Fruit fly (Drosophila melanogaster) whole organism, adult: ENCODE data around the gene sgl.

Experiments used
- CG11617 ChIP-seq: fragments of 200-800 bp; sonication (Bioruptor generic); optimal IDR thresholded peaks from 2 replicates; lab custom pipeline; 2017; ENCODE audit warnings: mild to moderate bottlenecking, missing biosample characterization, missing genetic modification reagents, missing genetic modification characterization
- CG12768 ChIP-seq: fragments of 200-800 bp; sonication (Bioruptor generic); optimal IDR thresholded peaks from 2 replicates; lab custom pipeline; 2017; ENCODE audit warnings: missing biosample characterization, missing genetic modification characterization, mild to moderate bottlenecking, moderate library complexity, missing genetic modification reagents
- CG14711 ChIP-seq: fragments of 200-800 bp; sonication (Bioruptor generic); optimal IDR thresholded peaks from 2 replicates; lab custom pipeline; 2018; ENCODE audit warnings: missing biosample characterization, mild to moderate bottlenecking, missing genetic modification characterization, moderate library complexity
- CG1620 ChIP-seq: fragments of 200-800 bp; sonication (Bioruptor generic); optimal IDR thresholded peaks from 2 replicates; lab custom pipeline; 2016; ENCODE audit warnings: missing biosample characterization, missing genetic modification characterization
- CG33017 ChIP-seq: fragments of 200-800 bp; sonication (Bioruptor generic); optimal IDR thresholded peaks from 2 replicates; lab custom pipeline; 2018; ENCODE audit warnings: missing biosample characterization, mild to moderate bottlenecking, missing genetic modification characterization, moderate library complexity
- CG5204 ChIP-seq: fragments of 200-800 bp; sonication (Bioruptor generic); optimal IDR thresholded peaks from 2 replicates; lab custom pipeline; 2016; ENCODE audit warnings: missing biosample characterization, missing genetic modification characterization
- CG7045 ChIP-seq: fragments of 200-800 bp; sonication (Bioruptor generic); optimal IDR thresholded peaks from 2 replicates; lab custom pipeline; 2017; ENCODE audit warnings: missing biosample characterization, mild to moderate bottlenecking, missing genetic modification characterization
- CG7101 ChIP-seq: fragments of 200-800 bp; sonication (Bioruptor generic); optimal IDR thresholded peaks from 2 replicates; lab custom pipeline; 2018; ENCODE audit warnings: missing biosample characterization, mild to moderate bottlenecking, missing genetic modification characterization, moderate library complexity
- Clk ChIP-seq: fragments of 200-800 bp; sonication (Bioruptor generic); optimal IDR thresholded peaks from 2 replicates; lab custom pipeline; 2017; ENCODE audit warnings: missing biosample characterization, missing genetic modification characterization
- Crg-1 ChIP-seq: fragments of 200-800 bp; sonication (Bioruptor generic); optimal IDR thresholded peaks from 2 replicates; lab custom pipeline; 2016; ENCODE audit warnings: missing biosample characterization, missing genetic modification characterization
- Hr96 ChIP-seq: fragments of 200-800 bp; sonication (Bioruptor generic); optimal IDR thresholded peaks from 2 replicates; lab custom pipeline; 2016; ENCODE audit warnings: missing biosample characterization, missing genetic modification characterization
- Mnt ChIP-seq: fragments of 200-800 bp; sonication (Bioruptor generic); optimal IDR thresholded peaks from 2 replicates; lab custom pipeline; 2016; ENCODE audit warnings: missing biosample characterization, mild to moderate bottlenecking, missing genetic modification characterization
- bab1 ChIP-seq: fragments of 200-800 bp; sonication (Bioruptor generic); optimal IDR thresholded peaks from 3 replicates; lab custom pipeline; 2019; ENCODE audit warnings: missing biosample characterization, mild to moderate bottlenecking, missing genetic modification characterization, moderate library complexity
- cic ChIP-seq: fragments of 200-800 bp; sonication (Bioruptor generic); optimal IDR thresholded peaks from 2 replicates; lab custom pipeline; 2017; ENCODE audit warnings: missing biosample characterization, mild to moderate bottlenecking, missing genetic modification characterization, moderate library complexity
- cnc ChIP-seq, 2 experiments: fragments of >200 bp; optimal IDR thresholded peaks; 2 replicates each; lab custom pipeline; 2017
- kay ChIP-seq: fragments of 200-800 bp; sonication (Bioruptor generic); peaks from one replicate; lab custom pipeline; 2016; ENCODE audit warnings: missing biosample characterization, missing genetic modification characterization, borderline replicate concordance
- ovo ChIP-seq: fragments of 200-800 bp; sonication (Bioruptor generic); optimal IDR thresholded peaks from 2 replicates; lab custom pipeline; 2016; ENCODE audit warnings: missing biosample characterization, missing genetic modification characterization
- pad ChIP-seq: fragments of 200-800 bp; sonication (Bioruptor generic); optimal IDR thresholded peaks from 3 replicates; lab custom pipeline; 2017; ENCODE audit warnings: missing biosample characterization, missing genetic modification characterization, mild to moderate bottlenecking, moderate library complexity, missing genetic modification reagents
- tj ChIP-seq: fragments of 200-800 bp; sonication (Bioruptor generic); optimal IDR thresholded peaks from 3 replicates; lab custom pipeline; 2017; ENCODE audit warnings: missing biosample characterization, mild to moderate bottlenecking, missing genetic modification characterization, moderate library complexity
- toe ChIP-seq: fragments of 200-800 bp; sonication (Bioruptor generic); optimal IDR thresholded peaks from 2 replicates; lab custom pipeline; 2016; ENCODE audit warnings: missing biosample characterization, missing genetic modification characterization

The sgl gene

dm6 chr3L:6964488-6965152 lies at the start of gene sgl:
Gene sgl, minus strand, starts transcription at chr3L:6964758.
- TF ChIP-seq CG14711 (tag; lab: Kevin White, UChicago): no peak
- peak; percentile 37 for TF ChIP-seq CG7045 (GFP tag; lab: Kevin White, UChicago)
- TF ChIP-seq CG12768 (GFP tag; lab: Kevin White, UChicago): peak; percentile 74
- TF ChIP-seq Hr96 (GFP tag; lab: Kevin White, UChicago): peak; percentile 15
- peak; percentile 26 for TF ChIP-seq CG1620 (GFP tag; lab: Kevin White, UChicago)
- peak; percentile 98 for TF ChIP-seq Mnt (GFP tag; lab: Kevin White, UChicago)
- peak; percentile 66 for TF ChIP-seq CG33017 (tag; lab: Kevin White, UChicago)
- no peak for TF ChIP-seq Clk
- peak; percentile 5 for TF ChIP-seq Crg-1 (GFP tag; lab: Kevin White, UChicago)
- TF ChIP-seq toe (GFP tag; lab: Kevin White, UChicago): no peak
- peak; percentile 29 for TF ChIP-seq CG7101 (tag; lab: Kevin White, UChicago)
- TF ChIP-seq tj (GFP tag; lab: Kevin White, UChicago): peak; percentile 43
- peak; percentile 87 for TF ChIP-seq cic (GFP tag; lab: Kevin White, UChicago)
- TF ChIP-seq kay (GFP tag; lab: Kevin White, UChicago): no peak
- TF ChIP-seq pad: peak; percentile 15
- TF ChIP-seq CG5204: no peak
- TF ChIP-seq bab1: peak; percentile 73
- peak; percentile 18 for TF ChIP-seq CG11617 (GFP tag; lab: Kevin White, UChicago)
- TF ChIP-seq cnc (optimal IDR thresholded peaks at IDR 0.05; lab: Kevin White, UChicago): no peak
- TF ChIP-seq ovo (GFP tag; lab: Kevin White, UChicago): peak; percentile 61

dm6 chr3L:7013568-7014305 lies 49.2 kb upstream of the sgl start:
- no peak for TF ChIP-seq Crg-1 (GFP tag; lab: Kevin White, UChicago)
- no peak for TF ChIP-seq CG11617 (GFP tag; lab: Kevin White, UChicago)
- no peak for TF ChIP-seq CG1620 (GFP tag; lab: Kevin White, UChicago)
- TF ChIP-seq Clk: no peak
- TF ChIP-seq pad: no peak
- no peak for TF ChIP-seq CG5204
- no peak for TF ChIP-seq CG7101 (tag; lab: Kevin White, UChicago)
- TF ChIP-seq Mnt (GFP tag; lab: Kevin White, UChicago): no peak
- TF ChIP-seq Hr96 (GFP tag; lab: Kevin White, UChicago): no peak
- TF ChIP-seq CG14711 (tag; lab: Kevin White, UChicago): no peak
- TF ChIP-seq ovo (GFP tag; lab: Kevin White, UChicago): no peak
- TF ChIP-seq cic (GFP tag; lab: Kevin White, UChicago): no peak
- no peak for TF ChIP-seq CG33017 (tag; lab: Kevin White, UChicago)
- no peak for TF ChIP-seq CG7045 (GFP tag; lab: Kevin White, UChicago)
- no peak for TF ChIP-seq tj (GFP tag; lab: Kevin White, UChicago)
- TF ChIP-seq toe (GFP tag; lab: Kevin White, UChicago): no peak
- TF ChIP-seq CG12768 (GFP tag; lab: Kevin White, UChicago): no peak

dm6 chr3L:7012271-7012670 lies 47.7 kb upstream of the sgl start:
- TF ChIP-seq CG5204 (no peak), CG33017 (tag; lab: Kevin White, UChicago) (no peak), bab1 (no peak), pad (no peak), tj (GFP tag; lab: Kevin White, UChicago) (no peak), CG7045 (GFP tag; lab: Kevin White, UChicago) (no peak), CG11617 (GFP tag; lab: Kevin White, UChicago) (no peak), kay (GFP tag; lab: Kevin White, UChicago) (no peak), CG12768 (GFP tag; lab: Kevin White, UChicago) (no peak), cnc (optimal IDR thresholded peaks at IDR 0.05; lab: Kevin White, UChicago) (no peak)

- TF ChIP-seq pad: no peak
- no peak for TF ChIP-seq CG7101 (tag; lab: Kevin White, UChicago)
- TF ChIP-seq bab1: no peak
- no peak for TF ChIP-seq cic (GFP tag; lab: Kevin White, UChicago)
Measured at dm6 chr3L:7009886-7010285, 45.3 kb upstream of the sgl start.

- TF ChIP-seq cnc (optimal IDR thresholded peaks at IDR 0.05; lab: Kevin White, UChicago) (no peak), CG7101 (tag; lab: Kevin White, UChicago) (no peak), Clk (no peak), CG12768 (GFP tag; lab: Kevin White, UChicago) (no peak), pad (no peak), CG7045 (GFP tag; lab: Kevin White, UChicago) (no peak)
Measured at dm6 chr3L:7009411-7009810, 44.9 kb upstream of the sgl start.

dm6 chr3L:7008351-7008750 lies 43.8 kb upstream of the sgl start:
- TF ChIP-seq Crg-1 (GFP tag; lab: Kevin White, UChicago): no peak
- peak; percentile 47 for TF ChIP-seq bab1
